Worm (Caenorhabditis elegans) whole organism, late embryonic: ENCODE data around the gene T08G3.11.

Experiments
- C38D4.7 ChIP-seq: fragments of 200-800 bp; sonication (Bioruptor generic); optimal IDR thresholded peaks from 2 replicates; lab custom pipeline; 2018; ENCODE audit warnings: mild to moderate bottlenecking, missing genetic modification characterization, moderate library complexity, missing compliant biosample characterization
- K02D7.2 ChIP-seq: sonication (generic microtip); optimal IDR thresholded peaks from 2 replicates; lab custom pipeline; 2017; ENCODE audit warnings: mild to moderate bottlenecking, missing genetic modification characterization, missing compliant biosample characterization
- Y22D7AL.16 ChIP-seq: sonication (generic microtip); optimal IDR thresholded peaks from 2 replicates; lab custom pipeline; 2016; ENCODE audit warnings: missing genetic modification characterization, missing compliant biosample characterization
- ahr-1 ChIP-seq: sonication (generic microtip); optimal IDR thresholded peaks from 2 replicates; lab custom pipeline; 2016; ENCODE audit warnings: missing genetic modification characterization, missing compliant biosample characterization
- ceh-14 ChIP-seq: sonication (generic microtip); optimal IDR thresholded peaks from 2 replicates; lab custom pipeline; 2016; ENCODE audit warnings: missing genotype, missing genetic modification characterization, missing compliant biosample characterization
- ceh-24 ChIP-seq: sonication (generic microtip); optimal IDR thresholded peaks from 2 replicates; lab custom pipeline; 2016; ENCODE audit warnings: mild to moderate bottlenecking, missing genetic modification characterization, missing compliant biosample characterization
- ceh-30 ChIP-seq: fragments of 150-350 bp; optimal IDR thresholded peaks from 2 replicates; lab custom pipeline; 2014; ENCODE audit warnings: missing biosample characterization, missing genetic modification characterization
- ceh-31 ChIP-seq: sonication (generic microtip); optimal IDR thresholded peaks from 2 replicates; lab custom pipeline; 2016; ENCODE audit warnings: missing genetic modification characterization, missing compliant biosample characterization
- ceh-34 ChIP-seq: sonication (generic microtip); optimal IDR thresholded peaks from 2 replicates; lab custom pipeline; 2016; ENCODE audit warnings: mild to moderate bottlenecking, missing genetic modification characterization, missing compliant biosample characterization
- ceh-9 ChIP-seq: sonication (generic microtip); optimal IDR thresholded peaks from 2 replicates; lab custom pipeline; 2016; ENCODE audit warnings: mild to moderate bottlenecking, missing genetic modification characterization, inconsistent platforms, missing compliant biosample characterization
- dmd-4 ChIP-seq: sonication (generic microtip); optimal IDR thresholded peaks from 2 replicates; lab custom pipeline; 2016; ENCODE audit warnings: borderline replicate concordance, missing genetic modification characterization, missing compliant biosample characterization
- dve-1 ChIP-seq: sonication (generic microtip); optimal IDR thresholded peaks from 2 replicates; lab custom pipeline; 2017; ENCODE audit warnings: antibody characterized with exemption, mild to moderate bottlenecking, missing genetic modification characterization, missing compliant biosample characterization
- fax-1 ChIP-seq: sonication (generic microtip); optimal IDR thresholded peaks from 2 replicates; lab custom pipeline; 2016; ENCODE audit warnings: missing genotype, missing genetic modification characterization, missing compliant biosample characterization
- gmeb-2 ChIP-seq: sonication (generic microtip); optimal IDR thresholded peaks from 2 replicates; lab custom pipeline; 2016; ENCODE audit warnings: missing genetic modification characterization, inconsistent platforms, missing compliant biosample characterization
- hlh-30 ChIP-seq: sonication (generic microtip); optimal IDR thresholded peaks from 2 replicates; lab custom pipeline; 2017; ENCODE audit warnings: antibody characterized with exemption, missing genetic modification characterization, missing compliant biosample characterization; ENCODE audit not compliant: insufficient read depth
- lin-11 ChIP-seq: fragments of 200-800 bp; sonication (Bioruptor generic); optimal IDR thresholded peaks from 2 replicates; lab custom pipeline; 2018; ENCODE audit warnings: mild to moderate bottlenecking, missing genetic modification characterization, missing compliant biosample characterization
- madf-2 ChIP-seq: sonication (generic microtip); optimal IDR thresholded peaks from 2 replicates; lab custom pipeline; 2017; ENCODE audit warnings: missing genetic modification characterization, missing compliant biosample characterization
- mec-3 ChIP-seq: sonication (generic microtip); optimal IDR thresholded peaks from 2 replicates; lab custom pipeline; 2016; ENCODE audit warnings: borderline replicate concordance, missing genetic modification characterization, missing compliant biosample characterization
- nfya-1 ChIP-seq: sonication (generic microtip); optimal IDR thresholded peaks from 2 replicates; lab custom pipeline; 2017; ENCODE audit warnings: missing genetic modification characterization, mild to moderate bottlenecking, missing compliant biosample characterization, antibody characterized with exemption, moderate library complexity
- nhr-11 ChIP-seq: fragments of 150-350 bp; optimal IDR thresholded peaks from 2 replicates; lab custom pipeline; 2014; ENCODE audit warnings: missing biosample characterization, missing genetic modification characterization
- npax-4 ChIP-seq: sonication (generic microtip); optimal IDR thresholded peaks from 2 replicates; lab custom pipeline; 2016; ENCODE audit warnings: missing genetic modification characterization, missing compliant biosample characterization
- pax-1 ChIP-seq: fragments of 150-350 bp; optimal IDR thresholded peaks from 2 replicates; lab custom pipeline; 2014; ENCODE audit warnings: missing biosample characterization, missing genetic modification characterization
- pha-2 ChIP-seq: sonication (generic microtip); optimal IDR thresholded peaks from 2 replicates; lab custom pipeline; 2017; ENCODE audit warnings: mild to moderate bottlenecking, missing genetic modification characterization, missing compliant biosample characterization
- pros-1 ChIP-seq: fragments of 150-350 bp; optimal IDR thresholded peaks from 2 replicates; lab custom pipeline; 2014; ENCODE audit warnings: missing biosample characterization, missing genetic modification reagents, missing genetic modification characterization
- sox-2 ChIP-seq: fragments of 200-800 bp; sonication (Bioruptor generic); IDR thresholded peaks from 2 replicates; pipeline ENCODE4 v1.3.6; 2022; ENCODE audit warnings: missing genetic modification reagents, missing genetic modification characterization, missing compliant biosample characterization
- sox-4 ChIP-seq: sonication (generic microtip); optimal IDR thresholded peaks from 2 replicates; lab custom pipeline; 2017; ENCODE audit warnings: mild to moderate bottlenecking, missing genetic modification characterization, inconsistent platforms, missing compliant biosample characterization
- tbx-2 ChIP-seq: sonication (generic microtip); optimal IDR thresholded peaks from 2 replicates; lab custom pipeline; 2016; ENCODE audit warnings: missing genetic modification characterization, missing compliant biosample characterization
- tbx-7 ChIP-seq: sonication (generic microtip); optimal IDR thresholded peaks from 2 replicates; lab custom pipeline; 2016; ENCODE audit warnings: missing genotype, missing genetic modification characterization, missing compliant biosample characterization
- unc-3 ChIP-seq, 2 experiments: fragments of 200-800 bp in 1 of 2; sonication (Bioruptor generic) in 1 of 2; sonication (generic microtip) in 1 of 2; conservative IDR thresholded peaks in 1 of 2; optimal IDR thresholded peaks in 1 of 2; 2 replicates each; pipeline versions ENCODE4 v1.3.6 to Lab custom; 2016 to 2022; ENCODE audit warnings: missing compliant biosample characterization in 2 of 2, missing genetic modification characterization in 2 of 2, missing genetic modification reagents in 1 of 2
- unc-42 ChIP-seq: sonication (generic microtip); optimal IDR thresholded peaks from 2 replicates; lab custom pipeline; 2016; ENCODE audit warnings: missing genotype, missing genetic modification characterization, missing compliant biosample characterization
- unc-86 ChIP-seq: sonication (generic microtip); optimal IDR thresholded peaks from 2 replicates; lab custom pipeline; 2016; ENCODE audit warnings: missing genetic modification characterization, missing compliant biosample characterization

Gene T08G3.11

ce11 chrV:16483681-16484080 is 4.5 kb upstream of the T08G3.11 start, which contains the start of gene srh-139:
Gene srh-139, plus strand, starts transcription at chrV:16483981.
- no peak for TF ChIP-seq ceh-34 (tag; lab: Kevin White, UChicago)
- TF ChIP-seq Y22D7AL.16 (tag; lab: Kevin White, UChicago), result no peak

ce11 chrV:16483044-16483443 is 3.9 kb upstream of the T08G3.11 start, which contains the start of gene F57E7.2:
Gene F57E7.2, minus strand, starts transcription at chrV:16483144.
- no peak for TF ChIP-seq fax-1 (tag; lab: Kevin White, UChicago)
- no peak for TF ChIP-seq npax-4
- TF ChIP-seq dve-1 (tag; lab: Kevin White, UChicago), result no peak
- no peak for TF ChIP-seq ceh-24 (tag; lab: Kevin White, UChicago)
- TF ChIP-seq mec-3 (tag; lab: Kevin White, UChicago), result no peak
- no peak for TF ChIP-seq tbx-2 (tag; lab: Kevin White, UChicago)
- no peak for TF ChIP-seq ahr-1 (tag; lab: Kevin White, UChicago)

ce11 chrV:16480919-16481630 is 1.9 kb upstream of the T08G3.11 start, which contains the start of the genes F57E7.4 and spig-6:
Gene F57E7.4, minus strand, starts transcription at chrV:16481019.
Gene spig-6, plus strand, starts transcription at chrV:16481580.
- TF ChIP-seq unc-86 (tag; lab: Kevin White, UChicago), result no peak
- no peak for TF ChIP-seq dmd-4 (tag; lab: Kevin White, UChicago)
- TF ChIP-seq mec-3 (tag; lab: Kevin White, UChicago), result no peak
- no peak for TF ChIP-seq C38D4.7 (GFP tag; lab: Kevin White, UChicago)
- no peak for TF ChIP-seq ceh-9
- TF ChIP-seq gmeb-2 (tag; lab: Kevin White, UChicago), result no peak
- no peak for TF ChIP-seq ceh-14
- TF ChIP-seq nfya-1 (tag; lab: Kevin White, UChicago), result no peak
- TF ChIP-seq ceh-31, result no peak
- no peak for TF ChIP-seq unc-3 (GFP tag; conservative IDR thresholded peaks at IDR 0.05; lab: Robert Waterston, UW)
- no peak for TF ChIP-seq unc-3 (tag; optimal IDR thresholded peaks at IDR 0.05; lab: Kevin White, UChicago)
- no peak for TF ChIP-seq sox-2 (GFP tag; lab: Robert Waterston, UW)
- TF ChIP-seq K02D7.2 (tag; lab: Kevin White, UChicago), result no peak

ce11 chrV:16471995-16472563 is 7.1 kb downstream of the T08G3.11 start, which contains the start of gene srw-35:
Gene srw-35, plus strand, starts transcription at chrV:16472513.
- no peak for TF ChIP-seq sox-4 (tag; lab: Kevin White, UChicago)
- TF ChIP-seq tbx-7 (tag; lab: Kevin White, UChicago), result no peak
- no peak for TF ChIP-seq pros-1 (tag; lab: Kevin White, UChicago)
- TF ChIP-seq pax-1 (tag; lab: Kevin White, UChicago), result no peak
- TF ChIP-seq lin-11 (tag; lab: Kevin White, UChicago), result no peak
- TF ChIP-seq C38D4.7 (GFP tag; lab: Kevin White, UChicago), result no peak
- TF ChIP-seq pha-2 (tag; lab: Kevin White, UChicago), result no peak
- TF ChIP-seq nhr-11 (tag; lab: Kevin White, UChicago), result no peak
- TF ChIP-seq hlh-30 (tag; lab: Kevin White, UChicago), result no peak
- TF ChIP-seq, all 69 proteins: peak for 0

- TF ChIP-seq unc-42 (tag; lab: Kevin White, UChicago), result no peak
- no peak for TF ChIP-seq unc-3 (GFP tag; conservative IDR thresholded peaks at IDR 0.05; lab: Robert Waterston, UW)
- no peak for TF ChIP-seq unc-3 (tag; optimal IDR thresholded peaks at IDR 0.05; lab: Kevin White, UChicago)
- TF ChIP-seq ceh-30 (tag; lab: Kevin White, UChicago), result no peak
- TF ChIP-seq madf-2, result no peak
- TF ChIP-seq pha-2 (tag; lab: Kevin White, UChicago), result no peak
These were observed 8.3 kb downstream of the T08G3.11 start, which contains the start of gene srh-138 for ce11 chrV:16470916-16471315. Gene srh-138, minus strand, starts transcription at chrV:16471016.
